Worm (Caenorhabditis elegans) whole organism, midembryonic: ENCODE data around the gene W09H1.4.
A peak's percentile ranks its signal among the peaks of the same experiment; 100 is the strongest.

Experiments used
- T22C8.4 ChIP-seq: fragments of 200-800 bp; sonication (Bioruptor generic); IDR thresholded peaks from 2 replicates; pipeline ENCODE4 v1.3.6; 2022; ENCODE audit warnings: missing genetic modification characterization, missing compliant biosample characterization
- cog-1 ChIP-seq: sonication (generic microtip); optimal IDR thresholded peaks from 2 replicates; lab custom pipeline; 2016; ENCODE audit warnings: missing genetic modification characterization, missing compliant biosample characterization
- flt-1 ChIP-seq: fragments of 200-800 bp; sonication (Bioruptor generic); IDR thresholded peaks from 2 replicates; pipeline ENCODE4 v1.3.6; 2022; ENCODE audit warnings: missing genetic modification characterization, missing compliant biosample characterization
- klf-2 ChIP-seq: fragments of 200-800 bp; sonication (Bioruptor generic); conservative IDR thresholded peaks from 2 replicates; pipeline ENCODE4 v1.3.6; 2022; ENCODE audit warnings: missing genetic modification reagents, missing genetic modification characterization, missing compliant biosample characterization
- med-1 ChIP-seq: sonication (generic microtip); optimal IDR thresholded peaks from 2 replicates; lab custom pipeline; 2017; ENCODE audit warnings: missing genetic modification characterization, mild to moderate bottlenecking, missing compliant biosample characterization, antibody characterized with exemption, missing genetic modification reagents; ENCODE audit not compliant: insufficient read depth
- ref-1 ChIP-seq: fragments of 200-800 bp; sonication (Bioruptor generic); conservative IDR thresholded peaks from 2 replicates; pipeline ENCODE4 v1.3.6; 2022; ENCODE audit warnings: missing genetic modification reagents, missing genetic modification characterization, missing compliant biosample characterization
- tab-1 ChIP-seq: fragments of 200-800 bp; sonication (Bioruptor generic); IDR thresholded peaks from 2 replicates; pipeline ENCODE4 v1.3.6; 2022; ENCODE audit warnings: missing genetic modification characterization, missing compliant biosample characterization
- ztf-23 ChIP-seq: fragments of 200-800 bp; sonication (Bioruptor generic); IDR thresholded peaks from 2 replicates; pipeline ENCODE4 v1.3.6; 2022; ENCODE audit warnings: missing genetic modification reagents, missing genetic modification characterization, missing compliant biosample characterization
- ztf-29 ChIP-seq: fragments of 200-800 bp; sonication (Bioruptor generic); IDR thresholded peaks from 2 replicates; pipeline ENCODE4 v1.3.6; 2022; ENCODE audit warnings: missing genetic modification reagents, missing genetic modification characterization, missing compliant biosample characterization

Gene W09H1.4

ce11 chrII:13198845-13199244, 15.5 kb downstream of the W09H1.4 start:
- no peak for TF ChIP-seq ref-1 (GFP tag; lab: Robert Waterston, UW)
- TF ChIP-seq T22C8.4 = no peak
- no peak for TF ChIP-seq tab-1 (GFP tag; lab: Robert Waterston, UW)
- no peak for TF ChIP-seq klf-2
- no peak for TF ChIP-seq ztf-23 (GFP tag; lab: Robert Waterston, UW)
- no peak for TF ChIP-seq ztf-29 (GFP tag; lab: Robert Waterston, UW)
- no peak for TF ChIP-seq cog-1 (tag; lab: Kevin White, UChicago)
- TF ChIP-seq med-1 (GFP tag; lab: Kevin White, UChicago) = no peak
- TF ChIP-seq flt-1 = no peak

ce11 chrII:13199674-13200215, 16.4 kb downstream of the W09H1.4 start, which contains the start of gene btf-1:
Gene btf-1, plus strand, starts transcription at chrII:13200165.
- TF ChIP-seq ztf-23 (GFP tag; lab: Robert Waterston, UW) (peak; percentile 67; the same call in 1 of the 2 replicates), klf-2 (peak; percentile 49; the same call in 1 of the 2 replicates), flt-1 (peak; percentile 49; the same call in 1 of the 2 replicates), tab-1 (GFP tag; lab: Robert Waterston, UW) (no peak), med-1 (GFP tag; lab: Kevin White, UChicago) (no peak), cog-1 (tag; lab: Kevin White, UChicago) (peak; percentile 73)

- no peak for TF ChIP-seq ztf-29 (GFP tag; lab: Robert Waterston, UW)
- TF ChIP-seq cog-1 (tag; lab: Kevin White, UChicago) = no peak
- TF ChIP-seq flt-1 = no peak
- TF ChIP-seq tab-1 (GFP tag; lab: Robert Waterston, UW) = no peak
- no peak for TF ChIP-seq ref-1 (GFP tag; lab: Robert Waterston, UW)
- TF ChIP-seq ztf-23 (GFP tag; lab: Robert Waterston, UW) = no peak
- no peak for TF ChIP-seq T22C8.4
- TF ChIP-seq klf-2 = no peak
- TF ChIP-seq med-1 (GFP tag; lab: Kevin White, UChicago) = no peak
Observed at ce11 chrII:13215792-13216191, 32.5 kb downstream of the W09H1.4 start, which contains the start of gene F15D4.2. Gene F15D4.2, plus strand, starts transcription at chrII:13216092.

ce11 chrII:13219373-13219772, 36.0 kb downstream of the W09H1.4 start:
- TF ChIP-seq cog-1 (tag; lab: Kevin White, UChicago) (no peak), klf-2 (no peak), ztf-29 (GFP tag; lab: Robert Waterston, UW) (no peak), ztf-23 (GFP tag; lab: Robert Waterston, UW) (no peak), ref-1 (GFP tag; lab: Robert Waterston, UW) (no peak), tab-1 (GFP tag; lab: Robert Waterston, UW) (no peak), T22C8.4 (no peak), med-1 (GFP tag; lab: Kevin White, UChicago) (no peak), flt-1 (no peak)

- TF ChIP-seq ztf-23 (GFP tag; lab: Robert Waterston, UW) (no peak), cog-1 (tag; lab: Kevin White, UChicago) (no peak), T22C8.4 (no peak), tab-1 (GFP tag; lab: Robert Waterston, UW) (no peak)
Observed at ce11 chrII:13230489-13231196, 47.3 kb downstream of the W09H1.4 start.

- TF ChIP-seq med-1 (GFP tag; lab: Kevin White, UChicago) (no peak), tab-1 (GFP tag; lab: Robert Waterston, UW) (no peak), T22C8.4 (no peak), klf-2 (no peak), ztf-23 (GFP tag; lab: Robert Waterston, UW) (no peak), ztf-29 (GFP tag; lab: Robert Waterston, UW) (no peak), ref-1 (GFP tag; lab: Robert Waterston, UW) (no peak), cog-1 (tag; lab: Kevin White, UChicago) (no peak), flt-1 (no peak)
Observed at ce11 chrII:13233712-13234111, 50.4 kb downstream of the W09H1.4 start.

- no peak for TF ChIP-seq tab-1 (GFP tag; lab: Robert Waterston, UW)
- no peak for TF ChIP-seq klf-2
- no peak for TF ChIP-seq med-1 (GFP tag; lab: Kevin White, UChicago)
- no peak for TF ChIP-seq T22C8.4
- no peak for TF ChIP-seq ref-1 (GFP tag; lab: Robert Waterston, UW)
- TF ChIP-seq flt-1 = no peak
- TF ChIP-seq cog-1 (tag; lab: Kevin White, UChicago) = no peak
- TF ChIP-seq ztf-29 (GFP tag; lab: Robert Waterston, UW) = no peak
- TF ChIP-seq ztf-23 (GFP tag; lab: Robert Waterston, UW) = no peak
Observed at ce11 chrII:13235289-13235688, 52.0 kb downstream of the W09H1.4 start, which contains the start of gene flp-16. Gene flp-16, plus strand, starts transcription at chrII:13235306.
